Worm (Caenorhabditis elegans) whole organism, late embryonic: Measurements from ENCODE around the gene T24C4.2.

Experiments used
- C08G9.2 ChIP-seq: sonication (generic microtip); optimal IDR thresholded peaks from 2 replicates; lab custom pipeline; 2016; ENCODE audit warnings: mild to moderate bottlenecking, missing genetic modification characterization, moderate library complexity, missing compliant biosample characterization
- F13H6.1 ChIP-seq: sonication (generic microtip); optimal IDR thresholded peaks from 2 replicates; lab custom pipeline; 2016; ENCODE audit warnings: missing genetic modification characterization, missing compliant biosample characterization
- K02D7.2 ChIP-seq: sonication (generic microtip); optimal IDR thresholded peaks from 2 replicates; lab custom pipeline; 2017; ENCODE audit warnings: mild to moderate bottlenecking, missing genetic modification characterization, missing compliant biosample characterization
- Y22D7AL.16 ChIP-seq: sonication (generic microtip); optimal IDR thresholded peaks from 2 replicates; lab custom pipeline; 2016; ENCODE audit warnings: missing genetic modification characterization, missing compliant biosample characterization
- ahr-1 ChIP-seq: sonication (generic microtip); optimal IDR thresholded peaks from 2 replicates; lab custom pipeline; 2016; ENCODE audit warnings: missing genetic modification characterization, missing compliant biosample characterization
- ama-1 ChIP-seq: fragments of 150-350 bp; optimal IDR thresholded peaks from 2 replicates; lab custom pipeline; 2014
- ceh-14 ChIP-seq: sonication (generic microtip); optimal IDR thresholded peaks from 2 replicates; lab custom pipeline; 2016; ENCODE audit warnings: missing genotype, missing genetic modification characterization, missing compliant biosample characterization
- ceh-18 ChIP-seq: sonication (generic microtip); optimal IDR thresholded peaks from 2 replicates; lab custom pipeline; 2016; ENCODE audit warnings: missing genetic modification characterization, missing compliant biosample characterization
- ceh-19 ChIP-seq: fragments of 200-800 bp; sonication (Bioruptor generic); optimal IDR thresholded peaks from 2 replicates; lab custom pipeline; 2018; ENCODE audit warnings: mild to moderate bottlenecking, missing genetic modification characterization, missing compliant biosample characterization
- ceh-2 ChIP-seq: sonication (generic microtip); optimal IDR thresholded peaks from 2 replicates; lab custom pipeline; 2016; ENCODE audit warnings: missing genotype, missing genetic modification characterization, missing compliant biosample characterization
- ceh-22 ChIP-seq: sonication (generic microtip); optimal IDR thresholded peaks from 2 replicates; lab custom pipeline; 2017; ENCODE audit warnings: missing biosample characterization, missing genetic modification characterization
- ceh-24 ChIP-seq: sonication (generic microtip); optimal IDR thresholded peaks from 2 replicates; lab custom pipeline; 2016; ENCODE audit warnings: mild to moderate bottlenecking, missing genetic modification characterization, missing compliant biosample characterization
- ceh-31 ChIP-seq: sonication (generic microtip); optimal IDR thresholded peaks from 2 replicates; lab custom pipeline; 2016; ENCODE audit warnings: missing genetic modification characterization, missing compliant biosample characterization
- ceh-48 ChIP-seq: sonication (generic microtip); optimal IDR thresholded peaks from 2 replicates; lab custom pipeline; 2016; ENCODE audit warnings: missing genetic modification characterization, inconsistent platforms, missing compliant biosample characterization
- ceh-9 ChIP-seq: sonication (generic microtip); optimal IDR thresholded peaks from 2 replicates; lab custom pipeline; 2016; ENCODE audit warnings: mild to moderate bottlenecking, missing genetic modification characterization, inconsistent platforms, missing compliant biosample characterization
- che-1 ChIP-seq: sonication (generic microtip); optimal IDR thresholded peaks from 2 replicates; lab custom pipeline; 2016; ENCODE audit warnings: mild to moderate bottlenecking, missing genetic modification characterization, missing compliant biosample characterization
- dmd-4 ChIP-seq: sonication (generic microtip); optimal IDR thresholded peaks from 2 replicates; lab custom pipeline; 2016; ENCODE audit warnings: borderline replicate concordance, missing genetic modification characterization, missing compliant biosample characterization
- elt-4 ChIP-seq: sonication (generic microtip); optimal IDR thresholded peaks from 2 replicates; lab custom pipeline; 2016; ENCODE audit warnings: missing genetic modification characterization, missing compliant biosample characterization
- ets-4 ChIP-seq: sonication (generic microtip); optimal IDR thresholded peaks from 2 replicates; lab custom pipeline; 2016; ENCODE audit warnings: missing genetic modification characterization, missing compliant biosample characterization
- eyg-1 ChIP-seq: sonication (generic microtip); optimal IDR thresholded peaks from 2 replicates; lab custom pipeline; 2016; ENCODE audit warnings: missing genotype, missing genetic modification characterization, missing compliant biosample characterization
- fax-1 ChIP-seq: sonication (generic microtip); optimal IDR thresholded peaks from 2 replicates; lab custom pipeline; 2016; ENCODE audit warnings: missing genotype, missing genetic modification characterization, missing compliant biosample characterization
- fkh-10 ChIP-seq: fragments of 150-350 bp; optimal IDR thresholded peaks from 2 replicates; lab custom pipeline; 2014; ENCODE audit warnings: missing biosample characterization, missing genetic modification reagents, missing genetic modification characterization
- hlh-15 ChIP-seq: sonication (generic microtip); optimal IDR thresholded peaks from 2 replicates; lab custom pipeline; 2016; ENCODE audit warnings: missing genetic modification characterization, missing compliant biosample characterization
- hlh-30 ChIP-seq: sonication (generic microtip); optimal IDR thresholded peaks from 2 replicates; lab custom pipeline; 2017; ENCODE audit warnings: antibody characterized with exemption, missing genetic modification characterization, missing compliant biosample characterization; ENCODE audit not compliant: insufficient read depth
- hlh-6 ChIP-seq: sonication (generic microtip); optimal IDR thresholded peaks from 2 replicates; lab custom pipeline; 2016; ENCODE audit warnings: missing genotype, missing genetic modification characterization, missing compliant biosample characterization
- hlh-8 ChIP-seq: sonication (generic microtip); optimal IDR thresholded peaks from 2 replicates; lab custom pipeline; 2016; ENCODE audit warnings: missing genotype, missing genetic modification characterization, missing compliant biosample characterization
- lim-6 ChIP-seq: sonication (generic microtip); optimal IDR thresholded peaks from 2 replicates; lab custom pipeline; 2016; ENCODE audit warnings: missing genetic modification characterization, missing compliant biosample characterization
- mec-3 ChIP-seq: sonication (generic microtip); optimal IDR thresholded peaks from 2 replicates; lab custom pipeline; 2016; ENCODE audit warnings: borderline replicate concordance, missing genetic modification characterization, missing compliant biosample characterization
- nfya-1 ChIP-seq: sonication (generic microtip); optimal IDR thresholded peaks from 2 replicates; lab custom pipeline; 2017; ENCODE audit warnings: missing genetic modification characterization, mild to moderate bottlenecking, missing compliant biosample characterization, antibody characterized with exemption, moderate library complexity
- nhr-11 ChIP-seq: fragments of 150-350 bp; optimal IDR thresholded peaks from 2 replicates; lab custom pipeline; 2014; ENCODE audit warnings: missing biosample characterization, missing genetic modification characterization
- odd-2 ChIP-seq: sonication (generic microtip); optimal IDR thresholded peaks from 2 replicates; lab custom pipeline; 2017; ENCODE audit warnings: antibody characterized with exemption, mild to moderate bottlenecking, missing genetic modification characterization, missing compliant biosample characterization
- pag-3 ChIP-seq: sonication (generic microtip); optimal IDR thresholded peaks from 2 replicates; lab custom pipeline; 2016; ENCODE audit warnings: missing compliant biosample characterization, missing genetic modification characterization, borderline replicate concordance
- pat-9 ChIP-seq: fragments of 200-800 bp; sonication (Bioruptor generic); optimal IDR thresholded peaks from 2 replicates; lab custom pipeline; 2018; ENCODE audit warnings: mild to moderate bottlenecking, missing genetic modification characterization, moderate library complexity, missing compliant biosample characterization
- pha-4 ChIP-seq: fragments of 150-350 bp; optimal IDR thresholded peaks from 2 replicates; lab custom pipeline; 2018; ENCODE audit warnings: missing biosample characterization, missing genetic modification reagents, missing genetic modification characterization
- pqm-1 ChIP-seq: sonication (generic microtip); optimal IDR thresholded peaks from 2 replicates; lab custom pipeline; 2016; ENCODE audit warnings: missing genetic modification characterization, missing compliant biosample characterization
- pros-1 ChIP-seq: fragments of 150-350 bp; optimal IDR thresholded peaks from 2 replicates; lab custom pipeline; 2014; ENCODE audit warnings: missing biosample characterization, missing genetic modification reagents, missing genetic modification characterization
- ref-2 ChIP-seq: sonication (generic microtip); optimal IDR thresholded peaks from 2 replicates; lab custom pipeline; 2016; ENCODE audit warnings: missing genetic modification characterization, missing compliant biosample characterization
- rnt-1 ChIP-seq: sonication (generic microtip); optimal IDR thresholded peaks from 2 replicates; lab custom pipeline; 2016; ENCODE audit warnings: missing genetic modification characterization, missing compliant biosample characterization
- sdc-2 ChIP-seq: sonication (generic microtip); optimal IDR thresholded peaks from 2 replicates; lab custom pipeline; 2016; ENCODE audit warnings: missing genotype, missing genetic modification characterization, missing compliant biosample characterization
- sox-2 ChIP-seq: fragments of 200-800 bp; sonication (Bioruptor generic); IDR thresholded peaks from 2 replicates; pipeline ENCODE4 v1.3.6; 2022; ENCODE audit warnings: missing genetic modification reagents, missing genetic modification characterization, missing compliant biosample characterization
- sox-4 ChIP-seq: sonication (generic microtip); optimal IDR thresholded peaks from 2 replicates; lab custom pipeline; 2017; ENCODE audit warnings: mild to moderate bottlenecking, missing genetic modification characterization, inconsistent platforms, missing compliant biosample characterization
- syd-9 ChIP-seq: sonication (generic microtip); optimal IDR thresholded peaks from 2 replicates; lab custom pipeline; 2016; ENCODE audit warnings: mild to moderate bottlenecking, missing genetic modification characterization, moderate library complexity, missing compliant biosample characterization
- tbx-2 ChIP-seq: sonication (generic microtip); optimal IDR thresholded peaks from 2 replicates; lab custom pipeline; 2016; ENCODE audit warnings: missing genetic modification characterization, missing compliant biosample characterization
- tbx-7 ChIP-seq: sonication (generic microtip); optimal IDR thresholded peaks from 2 replicates; lab custom pipeline; 2016; ENCODE audit warnings: missing genotype, missing genetic modification characterization, missing compliant biosample characterization
- ttx-3 ChIP-seq: sonication (generic microtip); optimal IDR thresholded peaks from 2 replicates; lab custom pipeline; 2016; ENCODE audit warnings: missing genetic modification reagents, missing genetic modification characterization, missing compliant biosample characterization
- unc-55 ChIP-seq: sonication (generic microtip); optimal IDR thresholded peaks from 2 replicates; lab custom pipeline; 2017; ENCODE audit warnings: missing biosample characterization, missing genetic modification reagents, missing genetic modification characterization
- zip-5 ChIP-seq: sonication (generic microtip); optimal IDR thresholded peaks from 2 replicates; lab custom pipeline; 2016; ENCODE audit warnings: missing genetic modification characterization, missing compliant biosample characterization
- ztf-16 ChIP-seq: sonication (generic microtip); optimal IDR thresholded peaks from 2 replicates; lab custom pipeline; 2017; ENCODE audit warnings: missing genetic modification characterization, missing compliant biosample characterization

Gene T24C4.2

DNA sequence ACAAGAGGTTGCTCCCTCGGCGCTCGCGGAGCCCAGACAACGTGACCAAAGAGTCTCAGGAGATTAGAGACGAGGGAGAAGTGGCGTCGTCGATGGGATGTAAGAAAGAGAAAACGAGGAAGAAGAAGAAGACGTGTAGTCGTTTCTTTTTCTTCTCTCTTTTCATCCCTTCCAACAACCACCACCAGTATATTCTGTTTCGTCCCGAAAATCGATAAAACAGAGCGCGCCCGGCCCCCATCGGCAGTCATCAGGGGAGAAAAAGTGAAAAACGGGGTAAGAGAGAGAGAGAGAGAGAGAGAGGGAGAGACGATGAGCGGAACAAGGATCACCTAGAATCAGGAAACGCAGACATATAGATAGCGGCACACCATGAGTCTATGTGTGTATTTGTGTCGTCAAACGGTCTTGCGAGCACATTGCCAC, 18.1 kb upstream of the T24C4.2 start (continued):
- TF ChIP-seq elt-4 (tag; lab: Kevin White, UChicago) (no peak), ttx-3 (tag; lab: Kevin White, UChicago) (no peak), che-1 (tag; lab: Kevin White, UChicago) (no peak), tbx-2 (tag; lab: Kevin White, UChicago) (peak; percentile 76), C08G9.2 (tag; lab: Kevin White, UChicago) (no peak), unc-55 (GFP tag; lab: Kevin White, UChicago) (peak; percentile 55), mec-3 (tag; lab: Kevin White, UChicago) (no peak), pros-1 (tag; lab: Kevin White, UChicago) (peak; percentile 67), sox-4 (no peak), ceh-9 (tag; lab: Kevin White, UChicago) (no peak), nhr-11 (no peak), dmd-4 (no peak), hlh-8 (tag; lab: Kevin White, UChicago) (no peak), F13H6.1 (tag; lab: Kevin White, UChicago) (peak; percentile 1), ceh-48 (tag; lab: Kevin White, UChicago) (peak; percentile 99), ref-2 (peak; percentile 35), sdc-2 (tag; lab: Kevin White, UChicago) (no peak), sox-2 (GFP tag; lab: Robert Waterston, UW) (no peak), rnt-1 (tag; lab: Kevin White, UChicago) (peak; percentile 10), hlh-15 (no peak), ets-4 (tag; lab: Kevin White, UChicago) (no peak), ceh-24 (tag; lab: Kevin White, UChicago) (no peak), ceh-18 (peak; percentile 42), ztf-16 (tag; lab: Kevin White, UChicago) (no peak), odd-2 (no peak), fkh-10 (GFP tag; lab: Kevin White, UChicago) (peak; percentile 44), ceh-22 (tag; lab: Kevin White, UChicago) (no peak), hlh-30 (tag; lab: Kevin White, UChicago) (peak; percentile 73), eyg-1 (tag; lab: Kevin White, UChicago) (peak; percentile 53), lim-6 (tag; lab: Kevin White, UChicago) (no peak), ceh-19 (GFP tag; lab: Kevin White, UChicago) (peak; percentile 68), pha-4 (no peak), ama-1 (lab: Kevin White, UChicago) (no peak), K02D7.2 (tag; lab: Kevin White, UChicago) (no peak), syd-9 (tag; lab: Kevin White, UChicago) (peak; percentile 14), pag-3 (tag; lab: Kevin White, UChicago) (no peak), hlh-6 (tag; lab: Kevin White, UChicago) (no peak), nfya-1 (tag; lab: Kevin White, UChicago) (peak; percentile 71), pqm-1 (tag; lab: Kevin White, UChicago) (no peak), ceh-2 (tag; lab: Kevin White, UChicago) (no peak), ceh-14 (peak; percentile 50), fax-1 (no peak), tbx-7 (no peak), Y22D7AL.16 (tag; lab: Kevin White, UChicago) (no peak), zip-5 (no peak)

DNA sequence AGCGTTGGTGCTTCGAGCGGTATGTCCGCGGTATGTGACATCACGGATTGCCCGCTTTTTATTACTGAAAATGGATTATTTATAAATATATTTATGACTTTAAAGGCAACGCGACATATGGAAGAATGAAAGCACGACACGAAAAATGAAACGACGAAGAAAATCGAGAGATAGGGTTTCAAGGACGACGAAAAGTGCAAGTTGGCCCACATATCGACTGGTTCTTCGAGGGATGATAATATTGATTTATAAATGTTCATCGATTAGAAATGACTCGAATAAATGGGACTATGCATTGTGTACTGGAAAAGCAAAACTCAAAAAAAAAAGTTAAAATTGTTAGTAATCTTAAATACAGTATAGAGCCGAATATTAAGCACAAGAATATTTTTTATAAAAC, 17.0 kb upstream of the T24C4.2 start, which contains the start of gene zer-1:
TSS of gene zer-1 (minus strand) at position 68 of the 400 bp plus-strand sequence.
- TF ChIP-seq pat-9 (tag; lab: Kevin White, UChicago) (no peak), ceh-22 (tag; lab: Kevin White, UChicago) (no peak), ceh-31 (no peak), ahr-1 (tag; lab: Kevin White, UChicago) (no peak), ama-1 (lab: Kevin White, UChicago) (no peak)
